Fruit fly (Drosophila melanogaster) whole organism: ENCODE data around the gene ttk.

Experiments used
- Dll ChIP-seq: fragments of >200 bp; optimal IDR thresholded peaks from 2 replicates; lab custom pipeline; 2017
- EcR ChIP-seq, 2 experiments: fragments of >200 bp; optimal IDR thresholded peaks; 2 replicates each; lab custom pipeline; 2017; ENCODE audit warnings: missing biosample characterization in 2 of 2, missing genetic modification characterization in 2 of 2, missing genetic modification reagents in 2 of 2
- pan ChIP-seq: fragments of >200 bp; optimal IDR thresholded peaks from 2 replicates; lab custom pipeline; 2017
- psq ChIP-seq: fragments of >200 bp; optimal IDR thresholded peaks from 2 replicates; lab custom pipeline; 2017
- usp ChIP-seq: fragments of >200 bp; optimal IDR thresholded peaks from 2 replicates; lab custom pipeline; 2017; ENCODE audit warnings: missing biosample characterization, missing genetic modification characterization, mixed read lengths

DNA sequence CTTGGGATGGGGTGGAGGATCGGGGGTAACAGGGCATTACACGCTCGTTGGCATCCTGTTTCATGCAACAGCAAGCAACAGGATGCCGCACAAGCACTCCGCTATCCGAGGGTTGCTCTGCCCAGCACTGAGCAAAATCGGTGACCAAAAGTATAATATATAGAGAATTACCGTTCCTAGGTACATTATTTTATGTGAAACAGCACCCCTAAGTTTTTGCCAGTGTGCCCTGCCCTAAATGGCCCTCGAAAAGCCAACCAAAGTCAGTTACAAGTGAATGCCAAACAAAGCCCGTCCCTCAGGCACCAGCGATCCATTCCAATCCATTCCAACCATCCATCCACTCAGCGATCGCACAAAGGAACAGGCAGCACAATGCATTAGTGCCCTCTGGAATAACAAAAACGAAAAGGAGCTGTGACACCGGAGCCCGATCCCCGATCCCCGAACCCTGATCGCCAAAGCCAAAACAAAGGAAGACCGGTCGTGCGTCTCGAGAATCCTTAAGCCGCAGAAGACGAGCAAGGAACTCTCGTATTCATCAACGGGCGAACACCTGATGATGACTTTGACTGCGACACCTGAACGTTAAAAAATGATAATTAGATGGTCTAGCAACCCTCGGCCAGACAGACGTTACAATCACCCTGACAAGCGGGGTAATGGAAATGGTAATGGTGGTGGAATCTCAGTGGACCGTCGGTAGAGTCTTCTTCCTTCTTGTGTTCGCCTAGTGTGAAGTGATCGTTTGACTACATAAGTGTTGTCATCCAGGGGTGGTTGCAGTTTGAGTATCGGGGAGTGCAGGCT is 30.4 kb upstream of the ttk start:
- TF ChIP-seq psq (no peak), pan (lab: Kevin White, UChicago) (no peak), usp (GFP tag; lab: Kevin White, UChicago) (no peak), EcR (GFP tag; optimal IDR thresholded peaks at IDR 0.05; lab: Kevin White, UChicago) (no peak), Dll (no peak)
